Fruit fly (Drosophila melanogaster) whole organism, embryonic: ENCODE data around the gene cindr.
A peak's percentile ranks its signal among the peaks of the same experiment; 100 is the strongest.

Experiments
- Asciz ChIP-seq: fragments of 200-800 bp; sonication (Bioruptor generic); optimal IDR thresholded peaks from 2 replicates; lab custom pipeline; 2017; ENCODE audit warnings: missing biosample characterization, mild to moderate bottlenecking, missing genetic modification characterization, missing genetic modification reagents
- Bgb ChIP-seq: fragments of 200-800 bp; sonication (Bioruptor generic); IDR thresholded peaks from 2 replicates; pipeline ENCODE4 v1.3.6; 2022; ENCODE audit warnings: missing biosample characterization, missing genetic modification characterization; ENCODE audit not compliant: partially characterized antibody
- CG10209 ChIP-seq: fragments of 200-800 bp; sonication (Bioruptor generic); optimal IDR thresholded peaks from 3 replicates; lab custom pipeline; 2017; ENCODE audit warnings: missing biosample characterization, mild to moderate bottlenecking, missing genetic modification characterization, missing genetic modification reagents
- CG11696 ChIP-seq: fragments of 200-800 bp; sonication (Bioruptor generic); IDR thresholded peaks from 2 replicates; pipeline ENCODE4 v1.3.6; 2022; ENCODE audit warnings: missing biosample characterization, missing genetic modification characterization
- CG12744 ChIP-seq: fragments of 200-800 bp; sonication (Bioruptor generic); optimal IDR thresholded peaks from 2 replicates; lab custom pipeline; 2016; ENCODE audit warnings: missing biosample characterization, missing genetic modification characterization
- CG15073 ChIP-seq: fragments of 200-800 bp; sonication (Bioruptor generic); optimal IDR thresholded peaks from 2 replicates; lab custom pipeline; 2016; ENCODE audit warnings: missing biosample characterization, missing genetic modification characterization
- CG15696 ChIP-seq: fragments of 200-800 bp; sonication (Bioruptor generic); optimal IDR thresholded peaks from 2 replicates; lab custom pipeline; 2019; ENCODE audit warnings: missing biosample characterization, mild to moderate bottlenecking, missing genetic modification characterization, moderate library complexity
- CG17385 ChIP-seq: fragments of 200-800 bp; sonication (Bioruptor generic); optimal IDR thresholded peaks from 3 replicates; lab custom pipeline; 2018; ENCODE audit warnings: missing biosample characterization, mild to moderate bottlenecking, missing genetic modification characterization
- CG2116 ChIP-seq: fragments of 200-800 bp; sonication (Bioruptor generic); optimal IDR thresholded peaks from 3 replicates; lab custom pipeline; 2018; ENCODE audit warnings: missing biosample characterization, mild to moderate bottlenecking, missing genetic modification characterization
- CG2202 ChIP-seq: fragments of 200-800 bp; sonication (Bioruptor generic); optimal IDR thresholded peaks from 2 replicates; lab custom pipeline; 2018; ENCODE audit warnings: missing biosample characterization, mild to moderate bottlenecking, missing genetic modification characterization
- CG3995 ChIP-seq: fragments of 200-800 bp; sonication (Bioruptor generic); optimal IDR thresholded peaks from 3 replicates; lab custom pipeline; 2016; ENCODE audit warnings: missing biosample characterization, missing genetic modification characterization
- CG4328 ChIP-seq: fragments of 200-800 bp; sonication (Bioruptor generic); optimal IDR thresholded peaks from 3 replicates; lab custom pipeline; 2017; ENCODE audit warnings: missing biosample characterization, missing genetic modification reagents, missing genetic modification characterization
- CG4617 ChIP-seq: fragments of 200-800 bp; sonication (Bioruptor generic); optimal IDR thresholded peaks from 3 replicates; lab custom pipeline; 2016; ENCODE audit warnings: missing biosample characterization, missing genetic modification characterization, borderline replicate concordance
- CG7839 ChIP-seq: fragments of 200-800 bp; sonication (Bioruptor generic); optimal IDR thresholded peaks from 3 replicates; lab custom pipeline; 2018; ENCODE audit warnings: missing biosample characterization, mild to moderate bottlenecking, missing genetic modification characterization, moderate library complexity
- CG7928 ChIP-seq: fragments of 200-800 bp; sonication (Bioruptor generic); optimal IDR thresholded peaks from 2 replicates; lab custom pipeline; 2017; ENCODE audit warnings: missing biosample characterization, mild to moderate bottlenecking, missing genetic modification characterization
- CG8765 ChIP-seq: fragments of 200-800 bp; sonication (Bioruptor generic); IDR thresholded peaks from 2 replicates; pipeline ENCODE4 v1.3.6; 2022; ENCODE audit warnings: missing biosample characterization, missing genetic modification characterization
- CG9932 ChIP-seq: fragments of 200-800 bp; sonication (Bioruptor generic); IDR thresholded peaks from 2 replicates; pipeline ENCODE4 v1.3.6; 2022; ENCODE audit warnings: missing biosample characterization, missing genetic modification characterization
- Dek ChIP-seq: fragments of 200-800 bp; sonication (Bioruptor generic); optimal IDR thresholded peaks from 3 replicates; lab custom pipeline; 2019; ENCODE audit warnings: missing biosample characterization, mild to moderate bottlenecking, missing genetic modification characterization, moderate library complexity
- Dfd ChIP-seq, 2 experiments: fragments of >200 bp; optimal IDR thresholded peaks; 2 replicates each; lab custom pipeline; 2017; ENCODE audit warnings: missing biosample characterization in 2 of 2, missing genetic modification characterization in 2 of 2
- Dll ChIP-seq: fragments of 200-800 bp; sonication (Bioruptor generic); IDR thresholded peaks from 4 replicates; pipeline ENCODE4 v1.3.6; 2022; ENCODE audit warnings: missing biosample characterization, missing genetic modification characterization; ENCODE audit not compliant: partially characterized antibody
- HLH3B ChIP-seq: fragments of 200-800 bp; sonication (Bioruptor generic); IDR thresholded peaks from 2 replicates; pipeline ENCODE4 v1.3.6; 2022; ENCODE audit warnings: missing biosample characterization, missing genetic modification characterization
- Hr39 ChIP-seq: fragments of >200 bp; optimal IDR thresholded peaks from 2 replicates; lab custom pipeline; 2017
- Lhr ChIP-seq: fragments of 200-800 bp; sonication (Bioruptor generic); optimal IDR thresholded peaks from 3 replicates; lab custom pipeline; 2017; ENCODE audit warnings: mild to moderate bottlenecking, missing biosample characterization, missing genetic modification reagents, missing genetic modification characterization
- MESR4 ChIP-seq: fragments of 200-800 bp; sonication (Bioruptor generic); optimal IDR thresholded peaks from 2 replicates; lab custom pipeline; 2018; ENCODE audit warnings: missing biosample characterization, mild to moderate bottlenecking, missing genetic modification characterization, moderate library complexity
- Mes4 ChIP-seq: fragments of 200-800 bp; sonication (Bioruptor generic); optimal IDR thresholded peaks from 2 replicates; lab custom pipeline; 2016; ENCODE audit warnings: missing biosample characterization, missing genetic modification characterization
- NFAT ChIP-seq: fragments of 200-800 bp; sonication (Bioruptor generic); IDR thresholded peaks from 2 replicates; pipeline ENCODE4 v1.3.6; 2022; ENCODE audit warnings: missing biosample characterization, missing genetic modification characterization
- Nf-YA ChIP-seq: fragments of 200-800 bp; sonication (Bioruptor generic); IDR thresholded peaks from 2 replicates; pipeline ENCODE4 v1.3.6; 2022; ENCODE audit warnings: missing biosample characterization, missing genetic modification characterization
- Optix ChIP-seq: fragments of 200-800 bp; sonication (Bioruptor generic); IDR thresholded peaks from 3 replicates; pipeline ENCODE4 v1.3.6; 2022; ENCODE audit warnings: missing biosample characterization, missing genetic modification characterization
- Six4 ChIP-seq: fragments of 200-800 bp; sonication (Bioruptor generic); optimal IDR thresholded peaks from 2 replicates; lab custom pipeline; 2016; ENCODE audit warnings: missing biosample characterization, missing genetic modification characterization
- Ssrp ChIP-seq: fragments of 200-800 bp; sonication (Bioruptor generic); optimal IDR thresholded peaks from 2 replicates; lab custom pipeline; 2018; ENCODE audit warnings: missing biosample characterization, mild to moderate bottlenecking, missing genetic modification characterization, moderate library complexity
- al ChIP-seq: fragments of 200-800 bp; sonication (Bioruptor generic); IDR thresholded peaks from 2 replicates; pipeline ENCODE4 v1.3.6; 2022; ENCODE audit warnings: missing biosample characterization, missing genetic modification characterization
- ara ChIP-seq: fragments of 200-800 bp; sonication (Bioruptor generic); IDR thresholded peaks from 2 replicates; pipeline ENCODE4 v1.3.6; 2022; ENCODE audit warnings: missing biosample characterization, missing genetic modification characterization
- bbx ChIP-seq: fragments of 200-800 bp; sonication (Bioruptor generic); IDR thresholded peaks from 2 replicates; pipeline ENCODE4 v1.3.6; 2022; ENCODE audit warnings: missing biosample characterization, missing genetic modification characterization; ENCODE audit not compliant: partially characterized antibody
- bsh ChIP-seq, 2 experiments: fragments of 200-800 bp; sonication (Bioruptor generic); optimal IDR thresholded peaks; 2 replicates each; lab custom pipeline; 2017 to 2018; ENCODE audit warnings: mild to moderate bottlenecking in 2 of 2, missing biosample characterization in 2 of 2, missing genetic modification characterization in 2 of 2, moderate library complexity in 1 of 2
- da ChIP-seq: fragments of 200-800 bp; sonication (Bioruptor generic); optimal IDR thresholded peaks from 2 replicates; lab custom pipeline; 2016; ENCODE audit warnings: missing biosample characterization, missing genetic modification characterization
- dimm ChIP-seq: fragments of 200-800 bp; sonication (Bioruptor generic); IDR thresholded peaks from 2 replicates; pipeline ENCODE4 v1.3.6; 2022; ENCODE audit warnings: missing biosample characterization, missing genetic modification characterization
- dmrt11E ChIP-seq: fragments of 200-800 bp; sonication (Bioruptor generic); optimal IDR thresholded peaks from 3 replicates; lab custom pipeline; 2018; ENCODE audit warnings: missing biosample characterization, mild to moderate bottlenecking, missing genetic modification characterization, moderate library complexity
- exex ChIP-seq: fragments of 200-800 bp; sonication (Bioruptor generic); optimal IDR thresholded peaks from 4 replicates; lab custom pipeline; 2018; ENCODE audit warnings: missing biosample characterization, mild to moderate bottlenecking, missing genetic modification characterization, moderate library complexity
- fd102C ChIP-seq: fragments of 200-800 bp; sonication (Bioruptor generic); optimal IDR thresholded peaks from 2 replicates; lab custom pipeline; 2018; ENCODE audit warnings: missing biosample characterization, mild to moderate bottlenecking, missing genetic modification characterization, moderate library complexity
- fd96Cb ChIP-seq: fragments of 200-800 bp; sonication (Bioruptor generic); optimal IDR thresholded peaks from 2 replicates; lab custom pipeline; 2018; ENCODE audit warnings: missing biosample characterization, mild to moderate bottlenecking, missing genetic modification characterization, moderate library complexity
- grau ChIP-seq: fragments of 200-800 bp; optimal IDR thresholded peaks from 3 replicates; lab custom pipeline; 2019; ENCODE audit warnings: missing biosample characterization, mild to moderate bottlenecking, missing genetic modification characterization, moderate library complexity
- kah ChIP-seq: fragments of 200-800 bp; sonication (Bioruptor generic); optimal IDR thresholded peaks from 2 replicates; lab custom pipeline; 2018; ENCODE audit warnings: missing biosample characterization, mild to moderate bottlenecking, missing genetic modification characterization
- luna ChIP-seq: fragments of 200-800 bp; sonication (Bioruptor generic); optimal IDR thresholded peaks from 2 replicates; lab custom pipeline; 2016; ENCODE audit warnings: missing biosample characterization, missing genetic modification characterization
- odd ChIP-seq: fragments of 200-800 bp; sonication (Bioruptor generic); optimal IDR thresholded peaks from 2 replicates; lab custom pipeline; 2017; ENCODE audit warnings: missing biosample characterization, mild to moderate bottlenecking, missing genetic modification characterization
- ro ChIP-seq: fragments of 200-800 bp; sonication (Bioruptor generic); IDR thresholded peaks from 2 replicates; pipeline ENCODE4 v1.3.6; 2022; ENCODE audit warnings: missing biosample characterization, missing genetic modification characterization
- sens ChIP-seq: fragments of 200-800 bp; sonication (Bioruptor generic); peaks from one replicate; lab custom pipeline; 2016; ENCODE audit warnings: missing biosample characterization, missing genetic modification characterization
- sima ChIP-seq: fragments of 200-800 bp; sonication (Bioruptor generic); optimal IDR thresholded peaks from 2 replicates; lab custom pipeline; 2016; ENCODE audit warnings: missing biosample characterization, missing genetic modification characterization
- trh ChIP-seq: fragments of 200-800 bp; sonication (Bioruptor generic); optimal IDR thresholded peaks from 2 replicates; lab custom pipeline; 2016; ENCODE audit warnings: missing biosample characterization, missing genetic modification characterization
- tup ChIP-seq: fragments of 200-800 bp; sonication (Bioruptor generic); optimal IDR thresholded peaks from 2 replicates; lab custom pipeline; 2016; ENCODE audit warnings: missing biosample characterization, mild to moderate bottlenecking, missing genetic modification characterization, moderate library complexity
- zen2 ChIP-seq: fragments of 200-800 bp; sonication (Bioruptor generic); IDR thresholded peaks from 3 replicates; pipeline ENCODE4 v1.3.6; 2022; ENCODE audit warnings: missing biosample characterization, missing genetic modification characterization; ENCODE audit not compliant: partially characterized antibody

The cindr gene

dm6 chr3R:30781661-30782120 lies 26.7 kb upstream of the cindr start (continued):
- TF ChIP-seq dmrt11E (peak; percentile 97), tup (peak; percentile 5), grau (tag; lab: Kevin White, UChicago) (peak; percentile 99), Hr39 (lab: Kevin White, UChicago) (no peak), ara (GFP tag; lab: Robert Waterston, UW) (peak; percentile 95), CG9932 (peak; percentile 79), CG11696 (GFP tag; lab: Robert Waterston, UW) (peak; percentile 82), odd (GFP tag; lab: Kevin White, UChicago) (peak; percentile 87), exex (peak; percentile 59), fd96Cb (tag; lab: Kevin White, UChicago) (peak; percentile 94), Optix (GFP tag; lab: Robert Waterston, UW) (peak; percentile 70; the same call in 2 of the 3 replicates), CG12744 (GFP tag; lab: Kevin White, UChicago) (peak; percentile 87), kah (peak; percentile 75), fd102C (peak; percentile 85), Mes4 (GFP tag; lab: Kevin White, UChicago) (peak; percentile 87), CG2202 (tag; lab: Kevin White, UChicago) (peak; percentile 82), trh (peak; percentile 72), bbx (GFP tag; lab: Robert Waterston, UW) (no peak), MESR4 (peak; percentile 36), da (GFP tag; lab: Kevin White, UChicago) (peak; percentile 84), CG10209 (GFP tag; lab: Kevin White, UChicago) (peak; percentile 93), NFAT (GFP tag; lab: Robert Waterston, UW) (peak; percentile 90), CG7839 (tag; lab: Kevin White, UChicago) (peak; percentile 96), CG15073 (GFP tag; lab: Kevin White, UChicago) (peak; percentile 70), Bgb (no peak), al (peak; percentile 90), CG17385 (GFP tag; lab: Kevin White, UChicago) (peak; percentile 88), CG2116 (peak; percentile 68), bsh (GFP tag; optimal IDR thresholded peaks at IDR 0.05; lab: Kevin White, UChicago) (peak; percentile 83 to 96), CG4328 (GFP tag; lab: Kevin White, UChicago) (peak; percentile 86), CG3995 (GFP tag; lab: Kevin White, UChicago) (peak; percentile 62), sima (GFP tag; lab: Kevin White, UChicago) (peak; percentile 68), Dfd (GFP tag; optimal IDR thresholded peaks at IDR 0.05; lab: Kevin White, UChicago) (no peak), Lhr (GFP tag; lab: Kevin White, UChicago) (peak; percentile 66), Nf-YA (peak; percentile 88), CG15696 (tag; lab: Kevin White, UChicago) (peak; percentile 98), Dek (tag; lab: Kevin White, UChicago) (peak; percentile 87), HLH3B (peak; percentile 94), Six4 (GFP tag; lab: Kevin White, UChicago) (peak; percentile 94), Dll (0 out of 4 replicates have a peak, but pooled peaks have one; percentile 18), dimm (GFP tag; lab: Robert Waterston, UW) (no peak; the same call in 1 of the 2 replicates), Ssrp (tag; lab: Kevin White, UChicago) (peak; percentile 91), CG7928 (GFP tag; lab: Kevin White, UChicago) (peak; percentile 36), Asciz (GFP tag; lab: Kevin White, UChicago) (peak; percentile 66), CG4617 (peak; percentile 86), zen2 (GFP tag; lab: Robert Waterston, UW) (no peak), CG8765 (GFP tag; lab: Robert Waterston, UW) (peak; percentile 97), ro (peak; percentile 91), luna (GFP tag; lab: Kevin White, UChicago) (peak; percentile 87), sens (peak; percentile 99)
